Fruit fly (Drosophila melanogaster) whole organism, adult: ENCODE data around the gene mew.

Source experiments
- CG11617 ChIP-seq: fragments of 200-800 bp; sonication (Bioruptor generic); optimal IDR thresholded peaks from 2 replicates; lab custom pipeline; 2017; ENCODE audit warnings: mild to moderate bottlenecking, missing biosample characterization, missing genetic modification reagents, missing genetic modification characterization
- CG12768 ChIP-seq: fragments of 200-800 bp; sonication (Bioruptor generic); optimal IDR thresholded peaks from 2 replicates; lab custom pipeline; 2017; ENCODE audit warnings: missing biosample characterization, missing genetic modification characterization, mild to moderate bottlenecking, moderate library complexity, missing genetic modification reagents
- CG14711 ChIP-seq: fragments of 200-800 bp; sonication (Bioruptor generic); optimal IDR thresholded peaks from 2 replicates; lab custom pipeline; 2018; ENCODE audit warnings: missing biosample characterization, mild to moderate bottlenecking, missing genetic modification characterization, moderate library complexity
- CG1620 ChIP-seq: fragments of 200-800 bp; sonication (Bioruptor generic); optimal IDR thresholded peaks from 2 replicates; lab custom pipeline; 2016; ENCODE audit warnings: missing biosample characterization, missing genetic modification characterization
- CG33017 ChIP-seq: fragments of 200-800 bp; sonication (Bioruptor generic); optimal IDR thresholded peaks from 2 replicates; lab custom pipeline; 2018; ENCODE audit warnings: missing biosample characterization, mild to moderate bottlenecking, missing genetic modification characterization, moderate library complexity
- CG5204 ChIP-seq: fragments of 200-800 bp; sonication (Bioruptor generic); optimal IDR thresholded peaks from 2 replicates; lab custom pipeline; 2016; ENCODE audit warnings: missing biosample characterization, missing genetic modification characterization
- CG7045 ChIP-seq: fragments of 200-800 bp; sonication (Bioruptor generic); optimal IDR thresholded peaks from 2 replicates; lab custom pipeline; 2017; ENCODE audit warnings: missing biosample characterization, mild to moderate bottlenecking, missing genetic modification characterization
- CG7101 ChIP-seq: fragments of 200-800 bp; sonication (Bioruptor generic); optimal IDR thresholded peaks from 2 replicates; lab custom pipeline; 2018; ENCODE audit warnings: missing biosample characterization, mild to moderate bottlenecking, missing genetic modification characterization, moderate library complexity
- Clk ChIP-seq: fragments of 200-800 bp; sonication (Bioruptor generic); optimal IDR thresholded peaks from 2 replicates; lab custom pipeline; 2017; ENCODE audit warnings: missing biosample characterization, missing genetic modification characterization
- Crg-1 ChIP-seq: fragments of 200-800 bp; sonication (Bioruptor generic); optimal IDR thresholded peaks from 2 replicates; lab custom pipeline; 2016; ENCODE audit warnings: missing biosample characterization, missing genetic modification characterization
- Hr96 ChIP-seq: fragments of 200-800 bp; sonication (Bioruptor generic); optimal IDR thresholded peaks from 2 replicates; lab custom pipeline; 2016; ENCODE audit warnings: missing biosample characterization, missing genetic modification characterization
- Mnt ChIP-seq: fragments of 200-800 bp; sonication (Bioruptor generic); optimal IDR thresholded peaks from 2 replicates; lab custom pipeline; 2016; ENCODE audit warnings: missing biosample characterization, mild to moderate bottlenecking, missing genetic modification characterization
- bab1 ChIP-seq: fragments of 200-800 bp; sonication (Bioruptor generic); optimal IDR thresholded peaks from 3 replicates; lab custom pipeline; 2019; ENCODE audit warnings: missing biosample characterization, mild to moderate bottlenecking, missing genetic modification characterization, moderate library complexity
- cic ChIP-seq: fragments of 200-800 bp; sonication (Bioruptor generic); optimal IDR thresholded peaks from 2 replicates; lab custom pipeline; 2017; ENCODE audit warnings: missing biosample characterization, mild to moderate bottlenecking, missing genetic modification characterization, moderate library complexity
- cnc ChIP-seq, 2 experiments: fragments of >200 bp; optimal IDR thresholded peaks; 2 replicates each; lab custom pipeline; 2017
- kay ChIP-seq: fragments of 200-800 bp; sonication (Bioruptor generic); peaks from one replicate; lab custom pipeline; 2016; ENCODE audit warnings: missing biosample characterization, missing genetic modification characterization, borderline replicate concordance
- ovo ChIP-seq: fragments of 200-800 bp; sonication (Bioruptor generic); optimal IDR thresholded peaks from 2 replicates; lab custom pipeline; 2016; ENCODE audit warnings: missing biosample characterization, missing genetic modification characterization
- pad ChIP-seq: fragments of 200-800 bp; sonication (Bioruptor generic); optimal IDR thresholded peaks from 3 replicates; lab custom pipeline; 2017; ENCODE audit warnings: missing biosample characterization, missing genetic modification characterization, mild to moderate bottlenecking, moderate library complexity, missing genetic modification reagents
- tj ChIP-seq: fragments of 200-800 bp; sonication (Bioruptor generic); optimal IDR thresholded peaks from 3 replicates; lab custom pipeline; 2017; ENCODE audit warnings: missing biosample characterization, mild to moderate bottlenecking, missing genetic modification characterization, moderate library complexity
- toe ChIP-seq: fragments of 200-800 bp; sonication (Bioruptor generic); optimal IDR thresholded peaks from 2 replicates; lab custom pipeline; 2016; ENCODE audit warnings: missing biosample characterization, missing genetic modification characterization

mew gene

dm6 chrX:13285749-13286336 is 27.6 kb upstream of the mew start:
- TF ChIP-seq kay (GFP tag; lab: Kevin White, UChicago) (no peak), toe (GFP tag; lab: Kevin White, UChicago) (peak; percentile 41), CG12768 (GFP tag; lab: Kevin White, UChicago) (no peak), pad (GFP tag; lab: Kevin White, UChicago) (no peak), CG7101 (tag; lab: Kevin White, UChicago) (no peak), CG33017 (tag; lab: Kevin White, UChicago) (no peak), bab1 (no peak), Clk (no peak)

dm6 chrX:13285001-13285748 is 26.9 kb upstream of the mew start, which contains the start of the genes HDAC4 and CG15743:
TSS of gene HDAC4 (minus strand) at chrX:13285632.
TSS of gene CG15743 (plus strand) at chrX:13285707.
- TF ChIP-seq kay (GFP tag; lab: Kevin White, UChicago) (no peak), CG33017 (tag; lab: Kevin White, UChicago) (no peak), toe (GFP tag; lab: Kevin White, UChicago) (no peak), CG7045 (GFP tag; lab: Kevin White, UChicago) (no peak), CG11617 (peak; percentile 41), Mnt (peak; percentile 70), CG7101 (tag; lab: Kevin White, UChicago) (peak; percentile 2), tj (GFP tag; lab: Kevin White, UChicago) (peak; percentile 41), CG1620 (GFP tag; lab: Kevin White, UChicago) (peak; percentile 35), bab1 (peak; percentile 41)

dm6 chrX:13284548-13284974 is 26.3 kb upstream of the mew start:
- TF ChIP-seq Mnt (no peak), CG33017 (tag; lab: Kevin White, UChicago) (no peak), Hr96 (GFP tag; lab: Kevin White, UChicago) (no peak), CG7045 (GFP tag; lab: Kevin White, UChicago) (no peak), ovo (GFP tag; lab: Kevin White, UChicago) (no peak), cnc (optimal IDR thresholded peaks at IDR 0.05; lab: Kevin White, UChicago) (no peak), pad (GFP tag; lab: Kevin White, UChicago) (peak; percentile 92), Clk (no peak), toe (GFP tag; lab: Kevin White, UChicago) (no peak), CG7101 (tag; lab: Kevin White, UChicago) (peak; percentile 4), CG11617 (no peak), kay (GFP tag; lab: Kevin White, UChicago) (no peak), Crg-1 (GFP tag; lab: Kevin White, UChicago) (no peak), cic (GFP tag; lab: Kevin White, UChicago) (no peak), CG5204 (GFP tag; lab: Kevin White, UChicago) (no peak), tj (GFP tag; lab: Kevin White, UChicago) (peak; percentile 27), CG12768 (GFP tag; lab: Kevin White, UChicago) (no peak), CG14711 (tag; lab: Kevin White, UChicago) (no peak), CG1620 (GFP tag; lab: Kevin White, UChicago) (no peak), bab1 (no peak)

DNA sequence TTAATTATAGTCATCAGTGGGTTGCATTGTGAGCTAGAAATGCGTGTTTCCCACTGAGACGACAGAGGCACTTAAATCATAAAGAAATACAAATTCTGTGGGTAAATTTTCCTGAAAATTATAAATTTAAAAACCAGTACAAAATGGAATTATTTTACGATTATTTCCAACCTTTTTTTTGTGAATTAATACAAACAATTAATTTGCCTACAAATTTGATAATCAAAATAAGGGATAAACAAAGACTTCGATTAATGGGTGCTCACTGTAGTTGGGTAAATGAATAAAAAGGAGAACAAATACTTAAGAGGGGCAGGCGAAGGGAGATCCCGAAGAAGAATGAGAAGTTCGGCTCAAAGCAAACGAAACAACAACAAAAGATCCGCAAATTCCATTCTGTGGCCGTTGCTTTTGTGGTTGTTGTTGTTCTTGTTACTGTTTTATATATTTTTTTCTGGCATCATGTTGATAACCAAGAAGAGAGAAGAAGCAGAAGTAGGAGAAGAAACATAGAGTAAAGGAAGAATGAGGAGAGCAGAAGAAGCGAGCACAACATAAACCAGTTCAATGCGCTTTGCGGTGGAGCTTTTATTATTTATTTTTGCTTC is 25.8 kb upstream of the mew start:
- TF ChIP-seq tj (GFP tag; lab: Kevin White, UChicago) (no peak), pad (GFP tag; lab: Kevin White, UChicago) (peak; percentile 79)

dm6 chrX:13282717-13283116 is 24.4 kb upstream of the mew start:
- no peak for TF ChIP-seq CG7045 (GFP tag; lab: Kevin White, UChicago)
- TF ChIP-seq bab1: no peak
- no peak for TF ChIP-seq CG12768 (GFP tag; lab: Kevin White, UChicago)
- no peak for TF ChIP-seq CG11617
- no peak for TF ChIP-seq Crg-1 (GFP tag; lab: Kevin White, UChicago)
- TF ChIP-seq Clk: no peak
- TF ChIP-seq Hr96 (GFP tag; lab: Kevin White, UChicago): no peak
- no peak for TF ChIP-seq tj (GFP tag; lab: Kevin White, UChicago)
- TF ChIP-seq cnc (optimal IDR thresholded peaks at IDR 0.05; lab: Kevin White, UChicago): no peak
- no peak for TF ChIP-seq cic (GFP tag; lab: Kevin White, UChicago)
- no peak for TF ChIP-seq Mnt
- TF ChIP-seq CG33017 (tag; lab: Kevin White, UChicago): no peak
- TF ChIP-seq kay (GFP tag; lab: Kevin White, UChicago): no peak
- TF ChIP-seq toe (GFP tag; lab: Kevin White, UChicago): no peak
- TF ChIP-seq CG7101 (tag; lab: Kevin White, UChicago): no peak
